Fruit fly (Drosophila melanogaster): ENCODE data around the gene Der-1.

Gene Der-1

DNA sequence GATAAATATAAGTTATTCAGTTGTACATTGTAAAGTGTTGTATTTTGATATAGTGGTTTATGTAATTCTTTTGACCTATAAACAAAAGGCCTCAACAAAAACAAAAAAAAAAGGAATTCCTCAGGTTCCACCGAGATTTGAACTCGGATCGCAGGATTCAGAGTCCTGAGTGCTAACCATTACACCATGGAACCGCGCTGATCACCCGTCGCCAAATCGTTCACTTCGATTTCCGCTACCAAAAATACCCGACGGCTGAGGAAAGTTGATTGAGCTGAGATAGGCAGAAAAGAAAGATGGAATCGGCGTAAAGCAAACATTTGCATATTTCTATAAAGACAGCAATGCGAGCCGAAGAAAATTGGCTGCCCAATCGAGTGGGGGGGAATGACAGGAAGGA lies 39.3 kb downstream of the Der-1 start:
- no peak for TF ChIP-seq esn (GFP tag; optimal IDR thresholded peaks at IDR 0.05)
- TF ChIP-seq OdsH (GFP tag; optimal IDR thresholded peaks at IDR 0.05) = no peak
- TF ChIP-seq Ets96B (tag; optimal IDR thresholded peaks at IDR 0.05) = no peak
- TF ChIP-seq Hr38 (GFP tag; optimal IDR thresholded peaks at IDR 0.05) = no peak
- TF ChIP-seq Lpt (GFP tag; optimal IDR thresholded peaks at IDR 0.05) = no peak
- TF ChIP-seq Blimp-1 (GFP tag; optimal IDR thresholded peaks at IDR 0.05) = no peak
- no peak for TF ChIP-seq CG10631 (GFP tag; optimal IDR thresholded peaks at IDR 0.05)
- no peak for TF ChIP-seq lz (GFP tag; optimal IDR thresholded peaks at IDR 0.05)
- TF ChIP-seq CG16779 (tag; optimal IDR thresholded peaks at IDR 0.05) = no peak
- TF ChIP-seq Eip75B (GFP tag; optimal IDR thresholded peaks at IDR 0.05) = no peak

DNA sequence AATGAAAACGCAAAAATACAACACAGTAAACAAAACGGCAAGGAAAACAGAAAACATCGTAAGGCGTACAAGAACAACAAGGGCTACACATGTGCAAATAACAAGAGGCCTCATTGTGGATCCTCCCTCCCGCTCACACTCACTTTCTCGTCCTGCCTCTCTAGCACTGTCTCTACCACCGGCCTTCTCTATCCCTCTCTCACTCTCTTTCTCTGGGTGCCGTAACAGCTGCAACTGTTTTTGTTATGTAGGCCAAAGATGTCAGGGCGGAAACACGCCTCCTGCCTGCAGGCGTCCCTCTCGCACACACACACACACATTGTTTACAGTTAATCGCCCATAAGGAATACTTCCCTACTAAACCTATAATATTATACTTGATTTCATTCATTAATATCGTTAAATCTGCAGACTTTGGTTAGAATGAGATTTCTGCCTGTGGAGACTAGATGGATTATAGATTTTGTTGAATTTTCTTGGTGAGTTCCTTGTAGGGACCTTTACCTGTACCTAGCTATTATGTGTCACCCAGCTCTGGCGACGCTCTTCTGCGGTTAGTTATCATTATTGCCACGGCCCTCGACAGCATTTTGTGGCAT lies 40.2 kb downstream of the Der-1 start:
- TF ChIP-seq Hr39 (GFP tag; optimal IDR thresholded peaks at IDR 0.05) (no peak), vri (GFP tag; optimal IDR thresholded peaks at IDR 0.05) (no peak), CG10631 (GFP tag; optimal IDR thresholded peaks at IDR 0.05) (peak; percentile 3), Ets96B (tag; optimal IDR thresholded peaks at IDR 0.05) (peak; percentile 24), Eip78C (GFP tag) (peak; percentile 76), OdsH (GFP tag; optimal IDR thresholded peaks at IDR 0.05) (peak; percentile 9), CG8119 (GFP tag; IDR thresholded peaks at IDR 0.05) (no peak), fkh (GFP tag; optimal IDR thresholded peaks at IDR 0.05) (peak; percentile 23), CG11902 (GFP tag; optimal IDR thresholded peaks at IDR 0.05) (no peak), CG11294 (GFP tag; IDR thresholded peaks at IDR 0.05) (0 out of 2 replicates have a peak, but pooled peaks have one; percentile 7), Hr4 (GFP tag; optimal IDR thresholded peaks at IDR 0.05) (peak; percentile 22), CG32006 (GFP tag; optimal IDR thresholded peaks at IDR 0.05) (peak; percentile 9)

DNA sequence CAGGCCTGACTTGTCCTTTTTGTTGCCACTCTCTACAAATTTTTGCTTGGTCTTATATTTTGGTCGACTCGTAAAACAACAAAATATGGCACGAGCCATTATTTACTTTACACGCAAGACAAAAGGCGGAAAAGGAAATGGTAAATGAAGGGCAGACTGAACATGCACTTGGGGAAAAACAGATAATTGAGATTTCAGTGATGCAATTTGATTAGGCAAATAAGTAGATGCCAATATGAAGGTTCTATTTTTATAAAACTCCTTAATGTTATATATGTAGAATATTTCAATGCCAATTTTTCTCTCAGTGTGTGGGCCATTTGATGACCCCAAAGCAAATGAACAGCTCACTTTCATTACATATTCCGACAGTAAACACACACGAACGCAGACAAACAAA lies 41.4 kb downstream of the Der-1 start:
- TF ChIP-seq fkh (GFP tag; optimal IDR thresholded peaks at IDR 0.05) (peak; percentile 14), CG6854 (GFP tag; optimal IDR thresholded peaks at IDR 0.05) (no peak), Eip75B (GFP tag; optimal IDR thresholded peaks at IDR 0.05) (no peak), Eip78C (GFP tag) (peak; percentile 51), pdm3 (GFP tag; optimal IDR thresholded peaks at IDR 0.05) (no peak), CG11294 (GFP tag; IDR thresholded peaks at IDR 0.05) (no peak)

DNA sequence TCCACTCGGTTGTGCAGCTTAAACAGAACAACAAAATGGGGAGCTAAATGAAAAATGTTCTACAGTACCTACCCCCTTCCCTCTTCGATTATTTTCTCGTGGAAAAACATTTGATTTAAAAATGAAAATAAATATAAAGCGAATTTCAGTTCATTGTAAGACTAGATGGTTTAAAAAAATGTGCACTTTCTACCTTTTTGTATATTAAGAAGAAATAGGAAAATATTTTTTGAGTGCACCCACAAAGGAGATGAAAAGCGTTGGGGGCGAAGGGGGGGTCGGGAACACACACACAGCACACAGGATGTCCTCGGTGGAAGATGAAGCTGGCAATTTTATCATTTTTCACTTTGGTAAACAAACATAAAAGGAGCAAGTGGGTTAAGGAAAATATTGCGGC lies 49.1 kb downstream of the Der-1 start:
- TF ChIP-seq vri (GFP tag; optimal IDR thresholded peaks at IDR 0.05) (no peak), Eip93F (GFP tag; optimal IDR thresholded peaks at IDR 0.05) (no peak), svp (GFP tag) (peak; percentile 51), Blimp-1 (GFP tag; optimal IDR thresholded peaks at IDR 0.05) (no peak), CG3032 (tag; optimal IDR thresholded peaks at IDR 0.05) (no peak), OdsH (GFP tag; optimal IDR thresholded peaks at IDR 0.05) (no peak), CG6808 (GFP tag; optimal IDR thresholded peaks at IDR 0.05) (no peak), salr (GFP tag; optimal IDR thresholded peaks at IDR 0.05) (no peak), Eip78C (GFP tag) (peak; percentile 60), acj6 (GFP tag; optimal IDR thresholded peaks at IDR 0.05) (no peak), CG16779 (tag; optimal IDR thresholded peaks at IDR 0.05) (no peak), CG6854 (GFP tag; optimal IDR thresholded peaks at IDR 0.05) (no peak), CG9139 (GFP tag; optimal IDR thresholded peaks at IDR 0.05) (no peak), Ets96B (tag; optimal IDR thresholded peaks at IDR 0.05) (no peak), CG11902 (GFP tag; optimal IDR thresholded peaks at IDR 0.05) (no peak)

Data from whole organism, prepupa.